Worm (Caenorhabditis elegans) whole organism, L1 larva: Measurements from ENCODE around the gene mrps-2.

Source experiments
- C16A3.4 ChIP-seq: fragments of 150-350 bp; optimal IDR thresholded peaks from 2 replicates; lab custom pipeline; 2014; ENCODE audit warnings: missing biosample characterization, missing genetic modification characterization
- F16B12.6 ChIP-seq: fragments of 150-350 bp; optimal IDR thresholded peaks from 2 replicates; lab custom pipeline; 2014; ENCODE audit warnings: missing biosample characterization, missing genetic modification characterization
- Y116A8C.19 ChIP-seq: sonication (generic microtip); optimal IDR thresholded peaks from 2 replicates; lab custom pipeline; 2016; ENCODE audit warnings: missing compliant biosample characterization, missing genetic modification characterization, borderline replicate concordance
- blmp-1 ChIP-seq: fragments of 150-350 bp; optimal IDR thresholded peaks from 2 replicates; lab custom pipeline; 2014; ENCODE audit warnings: missing biosample characterization, missing genetic modification characterization
- ceh-8 ChIP-seq: fragments of 200-800 bp; sonication (Bioruptor generic); optimal IDR thresholded peaks from 2 replicates; lab custom pipeline; 2018; ENCODE audit warnings: mild to moderate bottlenecking, missing genetic modification characterization, moderate library complexity, missing compliant biosample characterization
- ceh-82 ChIP-seq, 3 experiments: fragments of 150-350 bp in 1 of 3; sonication (generic microtip) in 2 of 3; optimal IDR thresholded peaks; 2 replicates each; lab custom pipeline; 2014 to 2017; ENCODE audit warnings: missing biosample characterization in 3 of 3, missing genetic modification characterization in 3 of 3
- ceh-88 ChIP-seq: fragments of 200-800 bp; sonication (Bioruptor generic); IDR thresholded peaks from 2 replicates; pipeline ENCODE4 v1.3.6; 2022; ENCODE audit warnings: missing genetic modification characterization, missing compliant biosample characterization
- ces-1 ChIP-seq: fragments of 150-350 bp; optimal IDR thresholded peaks from 2 replicates; lab custom pipeline; 2014; ENCODE audit warnings: missing biosample characterization, missing genetic modification reagents, missing genetic modification characterization
- efl-1 ChIP-seq, 4 experiments: fragments of 150-350 bp; optimal IDR thresholded peaks in 3 of 4; peaks in 1 of 4; 1 replicate in 1 of 4; 2 replicates in 3 of 4; lab custom pipeline; 2014; ENCODE audit warnings: missing biosample characterization in 2 of 4, missing genetic modification characterization in 2 of 4, missing genetic modification reagents in 2 of 4
- efl-3 ChIP-seq: fragments of 200-800 bp; sonication (Bioruptor generic); optimal IDR thresholded peaks from 2 replicates; lab custom pipeline; 2018; ENCODE audit warnings: mild to moderate bottlenecking, missing genetic modification characterization, missing compliant biosample characterization
- egl-13 ChIP-seq: sonication (generic microtip); optimal IDR thresholded peaks from 2 replicates; lab custom pipeline; 2016; ENCODE audit warnings: missing genotype, missing genetic modification reagents, missing genetic modification characterization, missing compliant biosample characterization
- egl-27 ChIP-seq, 2 experiments: fragments of 150-350 bp in 1 of 2; sonication (generic microtip); optimal IDR thresholded peaks; 3 replicates each; lab custom pipeline; 2017 to 2018; ENCODE audit warnings: missing biosample characterization in 2 of 2, missing genetic modification characterization in 2 of 2, missing genetic modification reagents in 2 of 2
- elt-2 ChIP-seq: sonication (generic microtip); optimal IDR thresholded peaks from 2 replicates; lab custom pipeline; 2016; ENCODE audit warnings: missing genetic modification characterization, mild to moderate bottlenecking, inconsistent platforms, missing compliant biosample characterization, missing genetic modification reagents
- ets-5 ChIP-seq: fragments of 200-800 bp; sonication (Bioruptor generic); IDR thresholded peaks from 2 replicates; pipeline ENCODE4 v1.3.6; 2022; ENCODE audit warnings: missing genetic modification characterization, missing compliant biosample characterization
- grh-1 ChIP-seq: fragments of 200-800 bp; sonication (Bioruptor generic); IDR thresholded peaks from 2 replicates; pipeline ENCODE4 v1.3.6; 2022; ENCODE audit warnings: missing genetic modification reagents, missing genetic modification characterization, missing compliant biosample characterization
- hlh-4 ChIP-seq: sonication (generic microtip); optimal IDR thresholded peaks from 2 replicates; lab custom pipeline; 2016; ENCODE audit warnings: mild to moderate bottlenecking, missing genetic modification characterization, missing compliant biosample characterization
- hpl-2 ChIP-seq: fragments of 150-350 bp; optimal IDR thresholded peaks from 2 replicates; lab custom pipeline; 2014; ENCODE audit warnings: missing biosample characterization, missing genetic modification reagents, missing genetic modification characterization
- irx-1 ChIP-seq: sonication (generic microtip); optimal IDR thresholded peaks from 2 replicates; lab custom pipeline; 2016; ENCODE audit warnings: missing genetic modification characterization, missing compliant biosample characterization
- isw-1 ChIP-seq: fragments of 200-800 bp; sonication (Bioruptor generic); IDR thresholded peaks from 2 replicates; pipeline ENCODE4 v1.3.6; 2022; ENCODE audit warnings: missing genetic modification characterization, missing compliant biosample characterization
- lin-13 ChIP-seq: fragments of 150-350 bp; optimal IDR thresholded peaks from 2 replicates; lab custom pipeline; 2014; ENCODE audit warnings: missing biosample characterization, missing genetic modification reagents, missing genetic modification characterization
- lin-14 ChIP-seq: fragments of 200-800 bp; sonication (Bioruptor generic); optimal IDR thresholded peaks from 2 replicates; lab custom pipeline; 2018; ENCODE audit warnings: mild to moderate bottlenecking, missing genetic modification characterization, moderate library complexity, missing compliant biosample characterization
- lin-15B ChIP-seq: fragments of 150-350 bp; sonication (generic microtip); optimal IDR thresholded peaks from 3 replicates; lab custom pipeline; 2014; ENCODE audit warnings: missing biosample characterization, missing genetic modification characterization
- lin-35 ChIP-seq, 2 experiments: fragments of 150-350 bp; optimal IDR thresholded peaks; 2 replicates each; lab custom pipeline; 2014; ENCODE audit warnings: missing biosample characterization in 2 of 2, missing genetic modification characterization in 2 of 2, missing genetic modification reagents in 2 of 2
- lin-39 ChIP-seq: fragments of 150-350 bp; optimal IDR thresholded peaks from 2 replicates; lab custom pipeline; 2014; ENCODE audit warnings: missing biosample characterization, missing genetic modification reagents, missing genetic modification characterization
- lir-3 ChIP-seq: sonication (generic microtip); optimal IDR thresholded peaks from 2 replicates; lab custom pipeline; 2016; ENCODE audit warnings: mild to moderate bottlenecking, missing genetic modification characterization, moderate library complexity, missing compliant biosample characterization; ENCODE audit not compliant: poor library complexity
- lsy-2 ChIP-seq, 2 experiments: fragments of 150-350 bp; optimal IDR thresholded peaks; 2 replicates each; lab custom pipeline; 2014; ENCODE audit warnings: missing biosample characterization in 2 of 2, missing genetic modification characterization in 2 of 2
- mab-9 ChIP-seq: fragments of 200-800 bp; sonication (Bioruptor generic); IDR thresholded peaks from 2 replicates; pipeline ENCODE4 v1.3.6; 2022; ENCODE audit warnings: missing genetic modification reagents, missing genetic modification characterization, missing compliant biosample characterization
- mdl-1 ChIP-seq, 2 experiments: fragments of 150-350 bp; optimal IDR thresholded peaks; 2 replicates each; lab custom pipeline; 2014 to 2017; ENCODE audit warnings: missing biosample characterization in 2 of 2, missing genetic modification characterization in 2 of 2, inconsistent platforms in 1 of 2
- nhr-19 ChIP-seq: fragments of 200-800 bp; sonication (Bioruptor generic); conservative IDR thresholded peaks from 2 replicates; pipeline ENCODE4 v1.3.6; 2022; ENCODE audit warnings: missing genetic modification characterization, missing compliant biosample characterization
- nhr-20 ChIP-seq: sonication (generic microtip); optimal IDR thresholded peaks from 2 replicates; lab custom pipeline; 2016; ENCODE audit warnings: mild to moderate bottlenecking, missing genetic modification characterization, missing compliant biosample characterization
- nhr-237 ChIP-seq: fragments of 150-350 bp; optimal IDR thresholded peaks from 2 replicates; lab custom pipeline; 2014; ENCODE audit warnings: missing biosample characterization, missing genetic modification characterization
- nhr-28 ChIP-seq: fragments of 150-350 bp; optimal IDR thresholded peaks from 2 replicates; lab custom pipeline; 2014; ENCODE audit warnings: missing biosample characterization, missing genetic modification characterization
- nhr-47 ChIP-seq: sonication (generic microtip); optimal IDR thresholded peaks from 2 replicates; lab custom pipeline; 2016; ENCODE audit warnings: mild to moderate bottlenecking, missing genetic modification characterization, moderate library complexity, missing compliant biosample characterization
- nhr-76 ChIP-seq: sonication (generic microtip); optimal IDR thresholded peaks from 2 replicates; lab custom pipeline; 2017; ENCODE audit warnings: missing biosample characterization, missing genetic modification characterization
- nhr-84 ChIP-seq: sonication (generic microtip); optimal IDR thresholded peaks from 2 replicates; lab custom pipeline; 2017; ENCODE audit warnings: missing biosample characterization, missing genetic modification characterization
- nhr-85 ChIP-seq: sonication (generic microtip); peaks from one replicate; lab custom pipeline; 2016; ENCODE audit warnings: missing genetic modification characterization, inconsistent platforms, missing compliant biosample characterization
- nhr-90 ChIP-seq: sonication (generic microtip); optimal IDR thresholded peaks from 2 replicates; lab custom pipeline; 2016; ENCODE audit warnings: mild to moderate bottlenecking, missing genetic modification characterization, missing compliant biosample characterization; ENCODE audit not compliant: poor library complexity
- pag-3 ChIP-seq: sonication (generic microtip); optimal IDR thresholded peaks from 2 replicates; lab custom pipeline; 2017; ENCODE audit warnings: missing genetic modification characterization, mild to moderate bottlenecking, missing compliant biosample characterization, antibody characterized with exemption, borderline replicate concordance; ENCODE audit not compliant: insufficient read depth
- pax-3 ChIP-seq: fragments of 200-800 bp; sonication (Bioruptor generic); optimal IDR thresholded peaks from 2 replicates; lab custom pipeline; 2018; ENCODE audit warnings: mild to moderate bottlenecking, missing genetic modification characterization, moderate library complexity, missing compliant biosample characterization
- skn-1 ChIP-seq: fragments of 150-350 bp; optimal IDR thresholded peaks from 2 replicates; lab custom pipeline; 2014; ENCODE audit warnings: missing biosample characterization, missing genetic modification characterization
- snpc-4 ChIP-seq: fragments of 150-350 bp; optimal IDR thresholded peaks from 2 replicates; lab custom pipeline; 2014; ENCODE audit warnings: missing biosample characterization, missing genetic modification characterization
- snu-23 ChIP-seq: sonication (generic microtip); optimal IDR thresholded peaks from 2 replicates; lab custom pipeline; 2016; ENCODE audit warnings: missing genetic modification characterization, missing compliant biosample characterization
- sox-4 ChIP-seq: sonication (generic microtip); optimal IDR thresholded peaks from 2 replicates; lab custom pipeline; 2016; ENCODE audit warnings: missing genetic modification characterization, missing compliant biosample characterization
- swsn-7 ChIP-seq: sonication (generic microtip); optimal IDR thresholded peaks from 2 replicates; lab custom pipeline; 2016; ENCODE audit warnings: missing genetic modification characterization, missing compliant biosample characterization
- tlp-1 ChIP-seq: fragments of 150-350 bp; optimal IDR thresholded peaks from 2 replicates; lab custom pipeline; 2014; ENCODE audit warnings: missing biosample characterization, missing genetic modification characterization
- unc-130 ChIP-seq: fragments of 150-350 bp; optimal IDR thresholded peaks from 2 replicates; lab custom pipeline; 2017; ENCODE audit warnings: missing biosample characterization, missing genetic modification characterization, inconsistent platforms
- unc-62 ChIP-seq: fragments of 150-350 bp; optimal IDR thresholded peaks from 2 replicates; lab custom pipeline; 2014; ENCODE audit warnings: missing biosample characterization, missing genetic modification reagents, missing genetic modification characterization
- unc-98 ChIP-seq: fragments of 200-800 bp; sonication (Bioruptor generic); IDR thresholded peaks from 2 replicates; pipeline ENCODE4 v1.3.6; 2022; ENCODE audit warnings: missing genetic modification characterization, missing compliant biosample characterization
- xbp-1 ChIP-seq: sonication (generic microtip); optimal IDR thresholded peaks from 2 replicates; lab custom pipeline; 2016; ENCODE audit warnings: missing genetic modification characterization, missing compliant biosample characterization
- zag-1 ChIP-seq: fragments of 150-350 bp; optimal IDR thresholded peaks from 2 replicates; lab custom pipeline; 2014; ENCODE audit warnings: missing biosample characterization, missing genetic modification characterization
- ztf-11 ChIP-seq, 2 experiments: sonication (generic microtip); optimal IDR thresholded peaks; 2 replicates each; lab custom pipeline; 2016 to 2017; ENCODE audit warnings: missing genetic modification characterization in 2 of 2, missing biosample characterization in 1 of 2, missing compliant biosample characterization in 1 of 2
- ztf-4 ChIP-seq: fragments of 150-350 bp; optimal IDR thresholded peaks from 2 replicates; lab custom pipeline; 2014; ENCODE audit warnings: missing biosample characterization, missing genetic modification characterization

Gene mrps-2

ce11 chrV:8500348-8500747 lies 34.9 kb downstream of the mrps-2 start (continued):
- TF ChIP-seq grh-1 (GFP tag; lab: Robert Waterston, UW) (peak; percentile 89), nhr-28 (tag; lab: Kevin White, UChicago) (no peak), nhr-20 (tag; lab: Kevin White, UChicago) (peak; percentile 93), pax-3 (tag; lab: Kevin White, UChicago) (peak; percentile 85), hpl-2 (GFP tag; lab: Kevin White, UChicago) (peak; percentile 59), lin-35 (GFP tag; optimal IDR thresholded peaks at IDR 0.05; lab: Kevin White, UChicago) (peak; percentile 70 to 83), ets-5 (0 out of 2 replicates have a peak, but pooled peaks have one; percentile 20), ceh-8 (GFP tag; lab: Kevin White, UChicago) (peak; percentile 96), F16B12.6 (tag; lab: Kevin White, UChicago) (peak; percentile 55), Y116A8C.19 (tag; lab: Kevin White, UChicago) (peak; percentile 35), nhr-76 (peak; percentile 95), efl-3 (GFP tag; lab: Kevin White, UChicago) (peak; percentile 99), nhr-90 (tag; lab: Kevin White, UChicago) (peak; percentile 97), tlp-1 (peak; percentile 55), irx-1 (tag; lab: Kevin White, UChicago) (peak; percentile 91), ztf-4 (tag; lab: Kevin White, UChicago) (peak; percentile 92), ceh-82 (tag; optimal IDR thresholded peaks at IDR 0.05; lab: Kevin White, UChicago) (peak; percentile 89 to 98 (median 96)), lin-39 (tag; lab: Kevin White, UChicago) (peak; percentile 90), lin-15B (tag; lab: Kevin White, UChicago) (no peak), swsn-7 (tag; lab: Kevin White, UChicago) (peak; percentile 94), C16A3.4 (tag; lab: Kevin White, UChicago) (peak; percentile 89), nhr-85 (tag; lab: Kevin White, UChicago) (peak; percentile 95), unc-130 (tag; lab: Kevin White, UChicago) (peak; percentile 98), nhr-47 (peak; percentile 97), lin-14 (GFP tag; lab: Kevin White, UChicago) (peak; percentile 85), xbp-1 (tag; lab: Kevin White, UChicago) (peak; percentile 91), sox-4 (peak; percentile 90), mdl-1 (tag; optimal IDR thresholded peaks at IDR 0.05; lab: Kevin White, UChicago) (peak; percentile 24 to 81), ztf-11 (tag; optimal IDR thresholded peaks at IDR 0.05; lab: Kevin White, UChicago) (peak in 1 of 2 experiments; percentile 90), nhr-84 (tag; lab: Kevin White, UChicago) (peak; percentile 79), nhr-19 (GFP tag; lab: Robert Waterston, UW) (peak; percentile 95), snpc-4 (peak; percentile 100), lir-3 (tag; lab: Kevin White, UChicago) (peak; percentile 87), zag-1 (tag; lab: Kevin White, UChicago) (no peak), lin-13 (GFP tag; lab: Kevin White, UChicago) (peak; percentile 52), unc-98 (peak; percentile 75), hlh-4 (peak; percentile 25), efl-1 (optimal IDR thresholded peaks at IDR 0.05; lab: Kevin White, UChicago) (peak; percentile 73 to 81), efl-1 (GFP tag; optimal IDR thresholded peaks at IDR 0.05 in 1 of 2; lab: Kevin White, UChicago) (peak; percentile 62 to 98), lsy-2 (tag; optimal IDR thresholded peaks at IDR 0.05; lab: Kevin White, UChicago) (peak; percentile 68 to 88), ces-1 (peak; percentile 55), unc-62 (peak; percentile 67), skn-1 (tag; lab: Kevin White, UChicago) (peak; percentile 62), blmp-1 (tag; lab: Kevin White, UChicago) (peak; percentile 33), egl-27 (tag; optimal IDR thresholded peaks at IDR 0.05; lab: Kevin White, UChicago) (peak in 1 of 2 experiments; percentile 34), snu-23 (peak; percentile 96), mab-9 (GFP tag; lab: Robert Waterston, UW) (peak; percentile 86), elt-2 (tag; lab: Kevin White, UChicago) (peak; percentile 92), ceh-88 (GFP tag; lab: Robert Waterston, UW) (peak; percentile 85), egl-13 (tag; lab: Kevin White, UChicago) (peak; percentile 89), nhr-237 (peak; percentile 12), isw-1 (GFP tag; lab: Robert Waterston, UW) (peak; percentile 70), pag-3 (tag; lab: Kevin White, UChicago) (peak; percentile 39)
